Fruit fly (Drosophila melanogaster) whole organism, embryonic: Measurements from ENCODE around the gene Muc68E.

ENCODE experiments used
- Blimp-1 ChIP-seq: fragments of 200-800 bp; sonication (Bioruptor generic); optimal IDR thresholded peaks from 3 replicates; lab custom pipeline; 2018; ENCODE audit warnings: missing biosample characterization, missing genetic modification characterization, mild to moderate bottlenecking, moderate library complexity, missing genetic modification reagents
- CG11560 ChIP-seq: fragments of 200-800 bp; sonication (Bioruptor generic); IDR thresholded peaks from 3 replicates; pipeline ENCODE4 v1.3.6; 2022; ENCODE audit warnings: missing biosample characterization, missing genetic modification characterization
- CG11695 ChIP-seq: fragments of 200-800 bp; sonication (Bioruptor generic); IDR thresholded peaks from 3 replicates; pipeline ENCODE4 v1.3.6; 2022; ENCODE audit warnings: missing biosample characterization, missing genetic modification characterization
- CG11723 ChIP-seq: fragments of 200-800 bp; sonication (Bioruptor generic); optimal IDR thresholded peaks from 2 replicates; lab custom pipeline; 2017; ENCODE audit warnings: missing biosample characterization, mild to moderate bottlenecking, missing genetic modification characterization
- CG12071 ChIP-seq: fragments of 200-800 bp; sonication (Bioruptor generic); optimal IDR thresholded peaks from 3 replicates; lab custom pipeline; 2018; ENCODE audit warnings: missing biosample characterization, mild to moderate bottlenecking, missing genetic modification characterization
- CG12236 ChIP-seq: fragments of 200-800 bp; sonication (Bioruptor generic); optimal IDR thresholded peaks from 2 replicates; lab custom pipeline; 2016; ENCODE audit warnings: missing biosample characterization, missing genetic modification characterization
- CG12769 ChIP-seq: fragments of 200-800 bp; sonication (Bioruptor generic); optimal IDR thresholded peaks from 2 replicates; lab custom pipeline; 2019; ENCODE audit warnings: missing biosample characterization, mild to moderate bottlenecking, missing genetic modification characterization, moderate library complexity
- CG15601 ChIP-seq: fragments of 200-800 bp; sonication (Bioruptor generic); optimal IDR thresholded peaks from 3 replicates; lab custom pipeline; 2019; ENCODE audit warnings: missing biosample characterization, mild to moderate bottlenecking, missing genetic modification characterization, moderate library complexity
- CG16779 ChIP-seq: fragments of 200-800 bp; sonication (Bioruptor generic); IDR thresholded peaks from 2 replicates; pipeline ENCODE4 v1.3.6; 2022; ENCODE audit warnings: missing biosample characterization, missing genetic modification characterization
- CG3065 ChIP-seq: fragments of 200-800 bp; sonication (Bioruptor generic); optimal IDR thresholded peaks from 2 replicates; lab custom pipeline; 2016; ENCODE audit warnings: missing biosample characterization, missing genetic modification characterization
- CG3163 ChIP-seq: fragments of 200-800 bp; sonication (Bioruptor generic); optimal IDR thresholded peaks from 3 replicates; lab custom pipeline; 2016; ENCODE audit warnings: missing biosample characterization, missing genetic modification characterization
- CG4854 ChIP-seq: fragments of 200-800 bp; sonication (Bioruptor generic); optimal IDR thresholded peaks from 2 replicates; lab custom pipeline; 2016; ENCODE audit warnings: missing biosample characterization, missing genetic modification characterization, inconsistent platforms
- CG7963 ChIP-seq: fragments of 200-800 bp; sonication (Bioruptor generic); IDR thresholded peaks from 3 replicates; pipeline ENCODE4 v1.3.6; 2022; ENCODE audit warnings: missing biosample characterization, missing genetic modification characterization; ENCODE audit not compliant: partially characterized antibody
- CG8281 ChIP-seq: fragments of 200-800 bp; sonication (Bioruptor generic); optimal IDR thresholded peaks from 2 replicates; lab custom pipeline; 2018; ENCODE audit warnings: missing biosample characterization, mild to moderate bottlenecking, missing genetic modification characterization, moderate library complexity
- CG8924 ChIP-seq: fragments of 200-800 bp; optimal IDR thresholded peaks from 3 replicates; lab custom pipeline; 2019; ENCODE audit warnings: missing biosample characterization, mild to moderate bottlenecking, missing genetic modification characterization, moderate library complexity
- CG9215 ChIP-seq: fragments of 200-800 bp; sonication (Bioruptor generic); IDR thresholded peaks from 2 replicates; pipeline ENCODE4 v1.3.6; 2022; ENCODE audit warnings: missing biosample characterization, missing genetic modification characterization
- Dfd ChIP-seq, 2 experiments: fragments of >200 bp; optimal IDR thresholded peaks; 2 replicates each; lab custom pipeline; 2017; ENCODE audit warnings: missing biosample characterization in 2 of 2, missing genetic modification characterization in 2 of 2
- Doc2 ChIP-seq: fragments of 200-800 bp; sonication (Bioruptor generic); IDR thresholded peaks from 2 replicates; pipeline ENCODE4 v1.3.6; 2022; ENCODE audit warnings: missing biosample characterization, missing genetic modification characterization
- E2f1 ChIP-seq: fragments of 200-800 bp; sonication (Bioruptor generic); IDR thresholded peaks from 2 replicates; pipeline ENCODE4 v1.3.6; 2022; ENCODE audit warnings: missing biosample characterization, missing genetic modification characterization
- HHEX ChIP-seq: fragments of 200-800 bp; sonication (Bioruptor generic); optimal IDR thresholded peaks from 3 replicates; lab custom pipeline; 2017; ENCODE audit warnings: missing biosample characterization, mild to moderate bottlenecking, missing genetic modification characterization, missing genetic modification reagents
- Hr39 ChIP-seq: fragments of >200 bp; optimal IDR thresholded peaks from 2 replicates; lab custom pipeline; 2017
- Hr78 ChIP-seq, 2 experiments: fragments of 200-800 bp in 1 of 2; fragments of >200 bp in 1 of 2; sonication (Bioruptor generic) in 1 of 2; optimal IDR thresholded peaks; 2 replicates each; lab custom pipeline; 2017 to 2019; ENCODE audit warnings: missing biosample characterization in 2 of 2, missing genetic modification characterization in 2 of 2, mild to moderate bottlenecking in 1 of 2, moderate library complexity in 1 of 2
- Hsf ChIP-seq: fragments of 200-800 bp; sonication (Bioruptor generic); optimal IDR thresholded peaks from 3 replicates; lab custom pipeline; 2016; ENCODE audit warnings: missing biosample characterization, missing genetic modification characterization
- Lim3 ChIP-seq: fragments of 200-800 bp; sonication (Bioruptor generic); IDR thresholded peaks from 2 replicates; pipeline ENCODE4 v1.3.6; 2022; ENCODE audit warnings: missing biosample characterization, missing genetic modification characterization
- Meics ChIP-seq: fragments of 200-800 bp; sonication (Bioruptor generic); optimal IDR thresholded peaks from 2 replicates; lab custom pipeline; 2017; ENCODE audit warnings: missing biosample characterization, mild to moderate bottlenecking, missing genetic modification characterization
- NK7.1 ChIP-seq: fragments of 200-800 bp; sonication (Bioruptor generic); optimal IDR thresholded peaks from 3 replicates; lab custom pipeline; 2016; ENCODE audit warnings: missing biosample characterization, missing genetic modification characterization
- Opbp ChIP-seq: fragments of 200-800 bp; sonication (Bioruptor generic); IDR thresholded peaks from 3 replicates; pipeline ENCODE4 v1.3.6; 2022; ENCODE audit warnings: missing biosample characterization, missing genetic modification characterization; ENCODE audit not compliant: partially characterized antibody
- PHDP ChIP-seq: fragments of 200-800 bp; sonication (Bioruptor generic); optimal IDR thresholded peaks from 3 replicates; lab custom pipeline; 2018; ENCODE audit warnings: missing biosample characterization, mild to moderate bottlenecking, missing genetic modification characterization, moderate library complexity
- Pdp1 ChIP-seq, 2 experiments: fragments of 200-800 bp; sonication (Bioruptor generic); optimal IDR thresholded peaks; 3 replicates each; lab custom pipeline; 2016; ENCODE audit warnings: missing biosample characterization in 2 of 2, missing genetic modification characterization in 2 of 2, mild to moderate bottlenecking in 1 of 2, moderate library complexity in 1 of 2
- Poxn ChIP-seq: fragments of 200-800 bp; sonication (Bioruptor generic); IDR thresholded peaks from 2 replicates; pipeline ENCODE4 v1.3.6; 2022; ENCODE audit warnings: missing biosample characterization, missing genetic modification characterization
- Rx ChIP-seq: fragments of 200-800 bp; sonication (Bioruptor generic); IDR thresholded peaks from 2 replicates; pipeline ENCODE4 v1.3.6; 2022; ENCODE audit warnings: missing biosample characterization, missing genetic modification characterization
- Six4 ChIP-seq: fragments of 200-800 bp; sonication (Bioruptor generic); optimal IDR thresholded peaks from 2 replicates; lab custom pipeline; 2016; ENCODE audit warnings: missing biosample characterization, missing genetic modification characterization
- Taf1 ChIP-seq: fragments of 200-800 bp; sonication (Bioruptor generic); IDR thresholded peaks from 2 replicates; pipeline ENCODE4 v1.3.6; 2022; ENCODE audit warnings: missing biosample characterization, missing genetic modification characterization
- Usf ChIP-seq: fragments of 200-800 bp; sonication (Bioruptor generic); optimal IDR thresholded peaks from 2 replicates; lab custom pipeline; 2017; ENCODE audit warnings: missing genotype, missing biosample characterization, missing genetic modification characterization
- br ChIP-seq: fragments of >200 bp; optimal IDR thresholded peaks from 2 replicates; lab custom pipeline; 2017
- corto ChIP-seq: fragments of 200-800 bp; sonication (Bioruptor generic); optimal IDR thresholded peaks from 2 replicates; lab custom pipeline; 2016; ENCODE audit warnings: missing biosample characterization, mild to moderate bottlenecking, missing genetic modification characterization, moderate library complexity
- fu2 ChIP-seq: fragments of 200-800 bp; sonication (Bioruptor generic); optimal IDR thresholded peaks from 2 replicates; lab custom pipeline; 2016; ENCODE audit warnings: missing biosample characterization, missing genetic modification characterization
- gfzf ChIP-seq: fragments of 200-800 bp; sonication (Bioruptor generic); optimal IDR thresholded peaks from 2 replicates; lab custom pipeline; 2016; ENCODE audit warnings: missing biosample characterization, mild to moderate bottlenecking, missing genetic modification characterization, moderate library complexity
- kah ChIP-seq: fragments of 200-800 bp; sonication (Bioruptor generic); optimal IDR thresholded peaks from 2 replicates; lab custom pipeline; 2018; ENCODE audit warnings: missing biosample characterization, mild to moderate bottlenecking, missing genetic modification characterization
- nau ChIP-seq: fragments of 200-800 bp; sonication (Bioruptor generic); optimal IDR thresholded peaks from 3 replicates; lab custom pipeline; 2017; ENCODE audit warnings: missing biosample characterization, mild to moderate bottlenecking, missing genetic modification characterization, missing genetic modification reagents
- nerfin-2 ChIP-seq: fragments of 200-800 bp; sonication (Bioruptor generic); IDR thresholded peaks from 2 replicates; pipeline ENCODE4 v1.3.6; 2022; ENCODE audit warnings: missing biosample characterization, missing genetic modification characterization; ENCODE audit not compliant: partially characterized antibody
- otp ChIP-seq: fragments of 200-800 bp; sonication (Bioruptor generic); IDR thresholded peaks from 3 replicates; pipeline ENCODE4, ENCODE4 v1.3.6; 2022; ENCODE audit warnings: missing biosample characterization, missing genetic modification characterization
- pnt ChIP-seq: fragments of 200-800 bp; sonication (Bioruptor generic); optimal IDR thresholded peaks from 3 replicates; lab custom pipeline; 2016; ENCODE audit warnings: missing biosample characterization, missing genetic modification characterization
- sd ChIP-seq: fragments of 200-800 bp; sonication (Bioruptor generic); optimal IDR thresholded peaks from 3 replicates; lab custom pipeline; 2018; ENCODE audit warnings: missing biosample characterization, mild to moderate bottlenecking, missing genetic modification characterization, moderate library complexity
- stc ChIP-seq: fragments of 200-800 bp; sonication (Bioruptor generic); IDR thresholded peaks from 2 replicates; pipeline ENCODE4 v1.3.6; 2022; ENCODE audit warnings: missing biosample characterization, missing genetic modification characterization
- ttk ChIP-seq: fragments of 200-800 bp; sonication (Bioruptor generic); IDR thresholded peaks from 2 replicates; pipeline ENCODE4 v2.1.2; 2022; ENCODE audit warnings: missing biosample characterization, missing genetic modification characterization
- usp ChIP-seq: fragments of >200 bp; optimal IDR thresholded peaks from 2 replicates; lab custom pipeline; 2017; ENCODE audit warnings: missing biosample characterization, missing genetic modification characterization
- vnd ChIP-seq: fragments of 200-800 bp; sonication (Bioruptor generic); IDR thresholded peaks from 3 replicates; pipeline ENCODE4 v1.3.6; 2022; ENCODE audit warnings: missing biosample characterization, missing genetic modification characterization; ENCODE audit not compliant: partially characterized antibody

Gene Muc68E

dm6 chr3L:12002321-12003248 is 29.8 kb upstream of the Muc68E start, which contains the start of the genes Pop2 and CG6928 (continued):
- peak; percentile 26 for TF ChIP-seq Usf (GFP tag; lab: Kevin White, UChicago)
- TF ChIP-seq CG8281: no peak
- TF ChIP-seq br (lab: Kevin White, UChicago): no peak
- TF ChIP-seq CG9215 (GFP tag; lab: Robert Waterston, UW): peak; percentile 78
- peak; percentile 79 for TF ChIP-seq Opbp (GFP tag; lab: Robert Waterston, UW)
- TF ChIP-seq Six4: peak; percentile 35
- peak; percentile 83 for TF ChIP-seq fu2 (GFP tag; lab: Kevin White, UChicago)
- 0 out of 3 replicates have a peak, but pooled peaks have one; percentile 42 for TF ChIP-seq CG11695 (GFP tag; lab: Robert Waterston, UW)
- no peak; the same call in 1 of the 2 replicates for TF ChIP-seq nerfin-2 (GFP tag; lab: Robert Waterston, UW)
- peak; percentile 42 for TF ChIP-seq Blimp-1
- peak; percentile 37 for TF ChIP-seq CG12236 (GFP tag; lab: Kevin White, UChicago)
- no peak for TF ChIP-seq CG12769 (tag; lab: Kevin White, UChicago)
- peak; percentile 67; the same call in 2 of the 3 replicates for TF ChIP-seq CG11560
- TF ChIP-seq otp (GFP tag; lab: Robert Waterston, UW): no peak; the same call in 2 of the 3 replicates
- no peak for TF ChIP-seq stc
- peak; percentile 74 for TF ChIP-seq CG4854 (GFP tag; lab: Kevin White, UChicago)
- TF ChIP-seq pnt (GFP tag; lab: Kevin White, UChicago): peak; percentile 82
- TF ChIP-seq Hr78 (GFP tag; optimal IDR thresholded peaks at IDR 0.05; lab: Kevin White, UChicago): no peak
- TF ChIP-seq CG3163: peak; percentile 73
- peak; percentile 40 for TF ChIP-seq CG11723 (GFP tag; lab: Kevin White, UChicago)
- TF ChIP-seq Lim3 (GFP tag; lab: Robert Waterston, UW): 0 out of 2 replicates have a peak, but pooled peaks have one; percentile 15
- TF ChIP-seq Rx (GFP tag; lab: Robert Waterston, UW): peak; percentile 36; the same call in 1 of the 2 replicates
- TF ChIP-seq Dfd (GFP tag; optimal IDR thresholded peaks at IDR 0.05; lab: Kevin White, UChicago): peak in 1 of 2 experiments; percentile 53
- TF ChIP-seq Poxn (GFP tag; lab: Robert Waterston, UW): no peak
- peak; percentile 77 to 78 for TF ChIP-seq Pdp1 (GFP tag; optimal IDR thresholded peaks at IDR 0.05; lab: Kevin White, UChicago)
- TF ChIP-seq CG16779 (GFP tag; lab: Robert Waterston, UW): peak; percentile 41; the same call in 1 of the 2 replicates
- TF ChIP-seq Meics (GFP tag; lab: Kevin White, UChicago): peak; percentile 2
- TF ChIP-seq E2f1 (GFP tag; lab: Robert Waterston, UW): peak; percentile 59
- no peak for TF ChIP-seq sd
- TF ChIP-seq Hr39 (lab: Kevin White, UChicago): no peak
- no peak for TF ChIP-seq CG12071
- peak; percentile 45 for TF ChIP-seq gfzf (GFP tag; lab: Kevin White, UChicago)
- peak; percentile 85 for TF ChIP-seq Hsf
- peak; percentile 27; the same call in 1 of the 2 replicates for TF ChIP-seq Taf1 (GFP tag; lab: Robert Waterston, UW)
- TF ChIP-seq PHDP (tag; lab: Kevin White, UChicago): peak; percentile 57
- peak; percentile 73 for TF ChIP-seq CG15601
- no peak for TF ChIP-seq nau (GFP tag; lab: Kevin White, UChicago)
- TF ChIP-seq kah (GFP tag; lab: Kevin White, UChicago): no peak
- peak; percentile 14; the same call in 1 of the 2 replicates for TF ChIP-seq ttk (GFP tag; lab: Robert Waterston, UW)
- no peak for TF ChIP-seq usp (GFP tag; lab: Kevin White, UChicago)
- peak; percentile 76 for TF ChIP-seq vnd (GFP tag; lab: Robert Waterston, UW)
- peak; percentile 56 for TF ChIP-seq CG8924 (tag; lab: Kevin White, UChicago)
- TF ChIP-seq corto (GFP tag; lab: Kevin White, UChicago): no peak
- TF ChIP-seq NK7.1 (GFP tag; lab: Kevin White, UChicago): peak; percentile 34
- no peak for TF ChIP-seq CG3065 (GFP tag; lab: Kevin White, UChicago)
- TF ChIP-seq Doc2: no peak
- no peak for TF ChIP-seq HHEX (GFP tag; lab: Kevin White, UChicago)
- no peak for TF ChIP-seq CG7963 (GFP tag; lab: Robert Waterston, UW)
